Worm (Caenorhabditis elegans): ENCODE measurements around the gene trx-2.

DNA sequence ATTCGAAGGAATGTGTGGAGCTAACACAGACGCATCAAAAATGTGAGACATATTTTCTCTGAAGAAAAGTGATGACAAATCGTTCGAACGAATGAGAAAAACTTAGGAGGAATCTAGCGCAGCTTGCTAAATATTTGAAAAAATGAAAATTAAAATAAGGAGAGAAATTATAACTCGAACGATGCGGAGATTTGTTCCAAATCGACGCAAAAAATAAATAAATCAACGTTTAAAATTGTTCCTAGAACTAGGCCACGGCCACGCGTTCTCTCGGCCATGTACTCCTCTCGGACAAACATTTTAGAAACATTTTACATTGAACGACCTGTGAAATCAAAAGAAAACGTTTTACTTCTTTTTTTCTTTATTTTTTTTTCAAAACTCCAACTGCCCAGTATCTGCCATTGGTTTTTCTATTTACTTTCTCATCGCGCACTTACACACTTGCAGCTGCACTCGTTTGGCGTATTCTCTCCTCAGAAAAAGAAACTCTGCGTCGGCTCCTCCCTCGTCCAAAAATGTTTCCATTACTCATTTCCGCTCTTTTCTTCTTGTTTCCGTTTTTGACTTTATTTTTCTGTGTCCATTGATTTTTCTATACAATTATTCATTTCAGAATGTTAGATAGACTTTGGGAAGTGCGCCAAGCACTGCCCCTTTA lies 5.8 kb downstream of the trx-2 start, which contains the start of the genes gna-1 and B0024.13:
- TF ChIP-seq mep-1 (tag; optimal IDR thresholded peaks at IDR 0.05) (no peak), ztf-11 (tag; optimal IDR thresholded peaks at IDR 0.05) (no peak)

Data from whole organism, mixed stage, embryonic.